Fruit fly (Drosophila melanogaster): Measurements from ENCODE around the gene Sdic1.
"Not testable (repeated sequence)": the region's sequence is repeated elsewhere in the genome, so short reads cannot be mapped to it uniquely, and the experiment has no call there.

DNA sequence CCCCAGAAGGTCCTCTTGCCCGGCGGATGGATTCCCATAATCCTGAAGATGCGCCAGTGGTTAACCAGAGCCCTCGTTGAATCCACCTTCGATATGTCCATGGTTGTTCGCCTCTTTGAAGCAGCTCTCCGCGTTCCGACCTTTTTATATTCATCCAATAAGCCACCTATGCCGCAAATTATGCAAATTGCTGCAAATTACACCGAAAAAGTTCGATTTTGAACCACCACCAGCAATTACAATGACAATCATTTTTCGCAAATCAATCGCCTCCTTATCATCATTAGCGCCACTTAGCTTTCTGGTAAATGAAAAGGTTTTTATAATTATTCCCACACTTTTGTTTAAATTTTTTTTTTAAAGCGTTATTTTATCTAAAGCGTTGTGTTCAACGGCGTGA is 35.4 kb downstream of the Sdic1 start, which contains the start of gene Or19a:
- not testable (repeated sequence) for TF ChIP-seq usp (GFP tag; optimal IDR thresholded peaks at IDR 0.05); EcR (GFP tag; optimal IDR thresholded peaks at IDR 0.05); pan (optimal IDR thresholded peaks at IDR 0.05); Dll (optimal IDR thresholded peaks at IDR 0.05)
